Worm (Caenorhabditis elegans) whole organism, L1 larva: ENCODE data around the gene F08F3.10.

Source experiments
- ceh-88 ChIP-seq: fragments of 200-800 bp; sonication (Bioruptor generic); IDR thresholded peaks from 2 replicates; pipeline ENCODE4 v1.3.6; 2022; ENCODE audit warnings: missing genetic modification characterization, missing compliant biosample characterization
- ces-1 ChIP-seq: fragments of 150-350 bp; optimal IDR thresholded peaks from 2 replicates; lab custom pipeline; 2014; ENCODE audit warnings: missing biosample characterization, missing genetic modification reagents, missing genetic modification characterization
- efl-1 ChIP-seq, 4 experiments: fragments of 150-350 bp; optimal IDR thresholded peaks in 3 of 4; peaks in 1 of 4; 1 replicate in 1 of 4; 2 replicates in 3 of 4; lab custom pipeline; 2014; ENCODE audit warnings: missing biosample characterization in 2 of 4, missing genetic modification characterization in 2 of 4, missing genetic modification reagents in 2 of 4
- elt-3 ChIP-seq, 6 experiments: fragments of 150-350 bp in 1 of 6; sonication (generic microtip); optimal IDR thresholded peaks; 2 replicates each; lab custom pipeline; 2017 to 2018; ENCODE audit warnings: missing biosample characterization in 6 of 6, missing genetic modification characterization in 6 of 6, inconsistent platforms in 1 of 6
- nhr-90 ChIP-seq: sonication (generic microtip); optimal IDR thresholded peaks from 2 replicates; lab custom pipeline; 2016; ENCODE audit warnings: mild to moderate bottlenecking, missing genetic modification characterization, missing compliant biosample characterization; ENCODE audit not compliant: poor library complexity
- unc-30 ChIP-seq: sonication (generic microtip); optimal IDR thresholded peaks from 2 replicates; lab custom pipeline; 2017; ENCODE audit warnings: missing biosample characterization, missing genetic modification characterization
- ztf-11 ChIP-seq, 2 experiments: sonication (generic microtip); optimal IDR thresholded peaks; 2 replicates each; lab custom pipeline; 2016 to 2017; ENCODE audit warnings: missing genetic modification characterization in 2 of 2, missing biosample characterization in 1 of 2, missing compliant biosample characterization in 1 of 2

DNA sequence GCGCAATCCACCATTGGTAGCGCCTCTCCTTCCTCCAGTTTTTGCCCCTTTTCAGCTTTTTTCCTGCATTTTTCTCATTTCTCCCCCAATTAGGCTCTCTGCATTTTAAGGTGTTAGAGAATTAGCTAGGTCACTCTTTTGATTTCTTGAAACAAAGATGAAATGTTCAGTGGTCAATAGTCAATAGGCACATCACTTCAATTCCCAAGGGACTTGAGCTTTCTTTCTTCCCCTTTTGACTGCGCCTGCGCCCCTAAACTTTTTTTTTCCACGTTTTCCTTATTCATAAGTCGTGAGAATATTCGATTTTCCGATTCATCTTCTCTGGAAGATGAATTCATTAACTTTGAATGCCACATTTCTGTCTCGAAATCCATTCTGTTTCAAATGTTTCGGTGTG is 9.2 kb upstream of the F08F3.10 start:
- TF ChIP-seq ces-1 (GFP tag; lab: Kevin White, UChicago) (no peak), ztf-11 (tag; optimal IDR thresholded peaks at IDR 0.05; lab: Kevin White, UChicago) (no peak), efl-1 (optimal IDR thresholded peaks at IDR 0.05; lab: Kevin White, UChicago) (no peak), efl-1 (GFP tag; optimal IDR thresholded peaks at IDR 0.05 in 1 of 2; lab: Kevin White, UChicago) (no peak), elt-3 (tag; optimal IDR thresholded peaks at IDR 0.05; lab: Kevin White, UChicago) (no peak), ceh-88 (GFP tag; lab: Robert Waterston, UW) (no peak), unc-30 (no peak), nhr-90 (no peak)
